Worm (Caenorhabditis elegans) whole organism, early embryonic: ENCODE data around the gene mfn-1.

Source experiments
- B0310.2 ChIP-seq: sonication (generic microtip); optimal IDR thresholded peaks from 2 replicates; lab custom pipeline; 2016; ENCODE audit warnings: mild to moderate bottlenecking, missing genetic modification characterization, missing compliant biosample characterization
- ama-1 ChIP-seq: fragments of 150-350 bp; optimal IDR thresholded peaks from 2 replicates; lab custom pipeline; 2014
- hmbx-1 ChIP-seq: sonication (generic microtip); optimal IDR thresholded peaks from 2 replicates; lab custom pipeline; 2016; ENCODE audit warnings: mild to moderate bottlenecking, missing genetic modification characterization, missing compliant biosample characterization
- pes-1 ChIP-seq: fragments of 200-800 bp; sonication (Bioruptor generic); IDR thresholded peaks from 2 replicates; pipeline ENCODE4 v1.3.6; 2022; ENCODE audit warnings: missing genetic modification reagents, missing genetic modification characterization, missing compliant biosample characterization
- sea-1 ChIP-seq: fragments of 200-800 bp; sonication (Bioruptor generic); conservative IDR thresholded peaks from 2 replicates; pipeline ENCODE4 v1.3.6; 2022; ENCODE audit warnings: missing genetic modification characterization, missing compliant biosample characterization
- tbx-37 ChIP-seq: fragments of 200-800 bp; sonication (Bioruptor generic); conservative IDR thresholded peaks from 2 replicates; pipeline ENCODE4 v1.3.6; 2022; ENCODE audit warnings: missing genetic modification reagents, missing genetic modification characterization, missing compliant biosample characterization

ce11 chrII:11451738-11452137 lies 20.1 kb downstream of the mfn-1 start:
- TF ChIP-seq tbx-37 (GFP tag; lab: Robert Waterston, UW) = no peak
- no peak for TF ChIP-seq hmbx-1 (tag; lab: Kevin White, UChicago)
- TF ChIP-seq ama-1 = no peak
- TF ChIP-seq B0310.2 (tag; lab: Kevin White, UChicago) = no peak
- TF ChIP-seq pes-1 (GFP tag; lab: Robert Waterston, UW) = no peak
- no peak for TF ChIP-seq sea-1 (GFP tag; lab: Robert Waterston, UW)
